Worm (Caenorhabditis elegans) whole organism, L2 larva: Measurements from ENCODE around the gene gei-15.

Source experiments
- R02D3.7 ChIP-seq: fragments of 150-350 bp; optimal IDR thresholded peaks from 2 replicates; lab custom pipeline; 2014; ENCODE audit warnings: missing biosample characterization, missing genetic modification characterization
- ZK546.5 ChIP-seq: sonication (generic microtip); optimal IDR thresholded peaks from 2 replicates; lab custom pipeline; 2017; ENCODE audit warnings: missing biosample characterization, missing genetic modification characterization
- ama-1 ChIP-seq: fragments of 150-350 bp; optimal IDR thresholded peaks from 2 replicates; lab custom pipeline; 2018; ENCODE audit warnings: inconsistent platforms
- nhr-11 ChIP-seq: fragments of 150-350 bp; optimal IDR thresholded peaks from 2 replicates; lab custom pipeline; 2014; ENCODE audit warnings: missing biosample characterization, missing genetic modification characterization
- nhr-25 ChIP-seq: fragments of 150-350 bp; sonication (generic microtip); optimal IDR thresholded peaks from 3 replicates; lab custom pipeline; 2014; ENCODE audit warnings: missing biosample characterization, missing genetic modification characterization
- snpc-4 ChIP-seq: fragments of 150-350 bp; optimal IDR thresholded peaks from 2 replicates; lab custom pipeline; 2014; ENCODE audit warnings: missing biosample characterization, missing genetic modification characterization

DNA sequence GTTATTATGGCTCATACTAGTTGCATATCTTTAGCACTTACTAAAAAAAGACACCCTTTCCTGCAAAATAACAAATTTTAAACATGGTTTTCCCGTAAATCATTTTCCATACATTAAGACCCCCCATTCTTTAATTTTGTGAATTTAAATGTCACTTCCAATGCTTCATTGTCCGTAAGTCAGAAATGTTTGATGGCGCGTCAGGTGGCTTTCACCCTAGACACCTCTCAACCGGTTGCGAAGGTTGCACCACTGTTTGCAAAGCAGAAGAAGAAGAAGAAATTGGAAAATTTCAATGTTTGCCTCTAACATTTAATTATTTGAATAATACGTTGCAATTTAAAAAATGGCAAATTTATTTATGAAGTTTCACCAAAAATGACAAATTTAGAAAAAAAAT, 21.5 kb downstream of the gei-15 start:
- no peak for TF ChIP-seq ama-1 (lab: Kevin White, UChicago)
- TF ChIP-seq R02D3.7 (tag; lab: Kevin White, UChicago): no peak
- TF ChIP-seq snpc-4 (tag; lab: Kevin White, UChicago): no peak
- no peak for TF ChIP-seq ZK546.5 (tag; lab: Kevin White, UChicago)
- no peak for TF ChIP-seq nhr-11 (tag; lab: Kevin White, UChicago)
- TF ChIP-seq nhr-25 (tag; lab: Kevin White, UChicago): no peak
